Fruit fly (Drosophila melanogaster) whole organism, pupa: ENCODE measurements around the gene CG5056.

ENCODE experiments used
- CG10348 ChIP-seq: fragments of 200-800 bp; sonication (Bioruptor generic); IDR thresholded peaks from 2 replicates; pipeline ENCODE4 v1.3.6; 2022; ENCODE audit warnings: missing biosample characterization, missing genetic modification characterization
- CG12605 ChIP-seq: fragments of 200-800 bp; sonication (Bioruptor generic); IDR thresholded peaks from 2 replicates; pipeline ENCODE4 v1.3.6; 2022; ENCODE audit warnings: missing biosample characterization, missing genetic modification characterization
- CG13204 ChIP-seq: fragments of 200-800 bp; sonication (Bioruptor generic); optimal IDR thresholded peaks from 2 replicates; lab custom pipeline; 2018; ENCODE audit warnings: missing biosample characterization, mild to moderate bottlenecking, missing genetic modification characterization, moderate library complexity
- CG14655 ChIP-seq: fragments of 200-800 bp; sonication (Bioruptor generic); optimal IDR thresholded peaks from 3 replicates; lab custom pipeline; 2017; ENCODE audit warnings: mild to moderate bottlenecking, missing biosample characterization, missing genetic modification reagents, missing genetic modification characterization
- CG15710 ChIP-seq: fragments of 200-800 bp; sonication (Bioruptor generic); optimal IDR thresholded peaks from 2 replicates; lab custom pipeline; 2018; ENCODE audit warnings: missing biosample characterization, mild to moderate bottlenecking, missing genetic modification characterization, moderate library complexity
- CG17806 ChIP-seq: fragments of 200-800 bp; sonication (Bioruptor generic); optimal IDR thresholded peaks from 2 replicates; lab custom pipeline; 2018; ENCODE audit warnings: missing biosample characterization, mild to moderate bottlenecking, missing genetic modification characterization, moderate library complexity
- CG32121 ChIP-seq: fragments of 200-800 bp; sonication (Bioruptor generic); IDR thresholded peaks from 2 replicates; pipeline ENCODE4 v1.3.6; 2022; ENCODE audit warnings: missing biosample characterization, missing genetic modification characterization
- CG34367 ChIP-seq: fragments of 200-800 bp; sonication (Bioruptor generic); optimal IDR thresholded peaks from 2 replicates; lab custom pipeline; 2018; ENCODE audit warnings: missing biosample characterization, mild to moderate bottlenecking, missing genetic modification characterization
- CG4496 ChIP-seq: fragments of 200-800 bp; sonication (Bioruptor generic); IDR thresholded peaks from 3 replicates; pipeline ENCODE4 v1.3.6; 2022; ENCODE audit warnings: missing biosample characterization, missing genetic modification characterization
- CG8159 ChIP-seq: fragments of 200-800 bp; sonication (Bioruptor generic); optimal IDR thresholded peaks from 3 replicates; lab custom pipeline; 2018; ENCODE audit warnings: missing biosample characterization, mild to moderate bottlenecking, missing genetic modification characterization, moderate library complexity
- CG8301 ChIP-seq: fragments of 200-800 bp; sonication (Bioruptor generic); optimal IDR thresholded peaks from 2 replicates; lab custom pipeline; 2018; ENCODE audit warnings: missing biosample characterization, mild to moderate bottlenecking, missing genetic modification characterization
- CG9948 ChIP-seq: fragments of 200-800 bp; sonication (Bioruptor generic); optimal IDR thresholded peaks from 2 replicates; lab custom pipeline; 2018; ENCODE audit warnings: missing biosample characterization, mild to moderate bottlenecking, missing genetic modification characterization, moderate library complexity
- D1 ChIP-seq: fragments of 200-800 bp; sonication (Bioruptor generic); optimal IDR thresholded peaks from 2 replicates; lab custom pipeline; 2018; ENCODE audit warnings: missing biosample characterization, mild to moderate bottlenecking, missing genetic modification characterization, moderate library complexity
- EcR ChIP-seq: fragments of 200-800 bp; sonication (Bioruptor generic); optimal IDR thresholded peaks from 3 replicates; lab custom pipeline; 2019; ENCODE audit warnings: missing biosample characterization, missing genetic modification characterization, mild to moderate bottlenecking, moderate library complexity, missing genetic modification reagents
- Ets98B ChIP-seq: fragments of 200-800 bp; sonication (Bioruptor generic); IDR thresholded peaks from 2 replicates; pipeline ENCODE4 v1.3.6; 2022; ENCODE audit warnings: missing biosample characterization, missing genetic modification characterization
- Pif1A ChIP-seq: fragments of 200-800 bp; sonication (Bioruptor generic); optimal IDR thresholded peaks from 3 replicates; lab custom pipeline; 2016; ENCODE audit warnings: missing biosample characterization, missing genetic modification characterization
- Pif1B ChIP-seq: fragments of 200-800 bp; sonication (Bioruptor generic); optimal IDR thresholded peaks from 3 replicates; lab custom pipeline; 2016; ENCODE audit warnings: missing biosample characterization, missing genetic modification characterization
- Snoo ChIP-seq: fragments of 200-800 bp; sonication (Bioruptor generic); optimal IDR thresholded peaks from 3 replicates; lab custom pipeline; 2017; ENCODE audit warnings: missing biosample characterization, mild to moderate bottlenecking, missing genetic modification characterization, inconsistent platforms
- fd96Ca ChIP-seq: fragments of 200-800 bp; sonication (Bioruptor generic); IDR thresholded peaks from 3 replicates; pipeline ENCODE4 v1.3.6; 2022; ENCODE audit warnings: missing biosample characterization, missing genetic modification characterization
- gl ChIP-seq: fragments of 200-800 bp; sonication (Bioruptor generic); optimal IDR thresholded peaks from 2 replicates; lab custom pipeline; 2018; ENCODE audit warnings: missing biosample characterization, mild to moderate bottlenecking, missing genetic modification characterization
- rn ChIP-seq: fragments of 200-800 bp; sonication (Bioruptor generic); IDR thresholded peaks from 2 replicates; pipeline ENCODE4 v1.3.6; 2022; ENCODE audit warnings: missing biosample characterization, missing genetic modification characterization

Gene CG5056

DNA sequence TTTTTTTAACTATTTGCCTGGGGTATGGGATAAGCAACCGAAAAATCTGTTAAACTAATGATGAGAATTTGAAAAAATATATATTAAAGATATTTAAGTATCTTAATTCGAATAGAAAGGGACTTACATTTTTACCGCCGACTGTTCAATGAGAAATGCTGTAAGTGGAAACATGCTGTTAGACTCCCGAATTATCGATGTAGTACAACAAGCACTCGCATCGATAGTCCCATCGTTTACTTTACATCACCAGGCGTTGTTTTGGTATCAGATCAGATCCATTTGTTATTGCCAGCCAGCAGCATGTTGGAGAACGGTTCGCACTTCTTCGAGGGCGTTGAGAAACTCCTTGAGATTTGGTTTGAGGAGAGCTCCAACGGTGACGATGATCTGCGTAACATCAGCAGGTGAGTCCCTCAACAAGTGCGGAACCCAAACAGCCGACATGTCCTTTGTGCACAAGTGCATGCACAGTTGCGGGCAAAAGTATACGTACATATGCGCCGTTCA lies 27.2 kb upstream of the CG5056 start, which contains the start of gene SamDC:
SamDC (plus strand) TSS at position 246 of the 510 bp plus-strand sequence.
- TF ChIP-seq Snoo (tag; lab: Kevin White, UChicago), result peak; percentile 25
- TF ChIP-seq CG32121 (GFP tag; lab: Robert Waterston, UW), result peak; percentile 11; the same call in 1 of the 2 replicates
- TF ChIP-seq Pif1A (GFP tag; lab: Kevin White, UChicago), result peak; percentile 19
- TF ChIP-seq CG12605 (GFP tag; lab: Robert Waterston, UW), result 0 out of 2 replicates have a peak, but pooled peaks have one; percentile 23
- peak; percentile 36 for TF ChIP-seq CG15710
- peak; percentile 3 for TF ChIP-seq CG9948 (tag; lab: Kevin White, UChicago)
- TF ChIP-seq fd96Ca (GFP tag; lab: Robert Waterston, UW), result no peak
- TF ChIP-seq CG8159 (tag; lab: Kevin White, UChicago), result peak; percentile 39
- peak; percentile 36; the same call in 1 of the 2 replicates for TF ChIP-seq Ets98B (GFP tag; lab: Robert Waterston, UW)
- no peak for TF ChIP-seq CG8301
- TF ChIP-seq CG34367 (tag; lab: Kevin White, UChicago), result no peak

DNA sequence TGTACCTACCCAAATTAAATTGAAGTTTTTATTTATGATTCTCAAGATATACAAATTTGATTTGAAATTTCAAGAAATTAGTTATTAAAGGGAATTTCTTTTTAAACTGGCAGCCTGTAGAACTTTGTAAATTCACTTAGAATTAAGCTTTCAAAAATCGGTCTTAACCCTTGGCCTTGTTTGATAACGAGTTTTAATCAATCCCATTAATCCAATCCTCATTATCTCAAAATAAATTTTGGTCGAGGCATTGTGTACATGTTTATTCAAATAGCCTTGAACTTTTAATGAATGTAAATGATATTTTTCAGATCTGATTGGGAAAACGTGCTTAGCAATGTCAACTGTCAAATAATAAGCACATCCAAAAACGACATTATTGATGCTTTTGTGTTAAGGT lies 26.7 kb upstream of the CG5056 start:
- TF ChIP-seq EcR, result no peak
- TF ChIP-seq CG13204, result no peak
- TF ChIP-seq CG9948 (tag; lab: Kevin White, UChicago), result no peak
- TF ChIP-seq CG12605 (GFP tag; lab: Robert Waterston, UW), result no peak
- TF ChIP-seq D1 (tag; lab: Kevin White, UChicago), result no peak
- no peak for TF ChIP-seq gl
- TF ChIP-seq, all 21 proteins: peak for 0

DNA sequence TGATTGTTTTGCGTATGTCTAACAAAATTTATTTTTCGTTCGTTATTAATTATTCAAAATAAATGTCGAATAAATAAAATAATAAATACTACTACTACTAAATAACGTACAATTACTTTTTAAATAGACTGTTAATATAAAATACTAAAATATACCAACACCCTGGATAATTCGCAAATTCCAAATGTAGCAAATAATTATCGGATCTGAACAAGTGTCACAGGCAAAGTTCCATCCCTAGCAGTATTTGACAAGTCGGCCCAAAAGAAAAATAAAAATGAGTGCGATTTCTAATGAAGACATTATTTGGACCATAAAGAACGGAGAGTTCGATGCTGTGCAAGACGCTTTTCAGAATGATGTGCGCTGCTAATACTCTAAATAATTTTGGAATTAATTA lies 25.1 kb upstream of the CG5056 start, which contains the start of gene CG31715:
CG31715 (plus strand) TSS at position 212 of the 400 bp plus-strand sequence.
- TF ChIP-seq Ets98B (GFP tag; lab: Robert Waterston, UW), result no peak
- TF ChIP-seq Snoo (tag; lab: Kevin White, UChicago), result peak; percentile 13
- peak; percentile 6 for TF ChIP-seq CG15710
- no peak for TF ChIP-seq gl
- peak; percentile 4 for TF ChIP-seq CG9948 (tag; lab: Kevin White, UChicago)
- TF ChIP-seq CG17806, result peak; percentile 7

DNA sequence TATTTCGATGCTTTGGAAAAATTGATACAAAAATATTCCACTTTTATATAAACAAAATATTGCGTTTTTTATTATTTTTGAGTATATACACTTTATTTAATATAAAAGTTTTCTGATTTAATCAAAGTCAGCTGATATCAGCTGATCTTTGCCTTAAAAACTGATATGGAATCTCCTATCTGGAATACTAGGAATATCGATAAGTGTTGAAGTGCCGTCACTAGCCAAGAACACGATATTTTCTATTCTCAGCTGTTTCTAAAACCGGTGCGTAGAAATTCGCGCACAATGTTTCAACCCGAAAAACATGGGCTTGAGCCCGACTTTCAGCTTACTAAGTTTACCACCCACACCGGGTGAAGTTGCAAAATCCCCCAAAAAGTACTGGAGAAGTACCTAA lies 24.0 kb upstream of the CG5056 start, which contains the start of gene Sps2:
Sps2 (plus strand) TSS at position 124 of the 400 bp plus-strand sequence.
- no peak for TF ChIP-seq CG13204
- no peak for TF ChIP-seq Snoo (tag; lab: Kevin White, UChicago)
- TF ChIP-seq CG34367 (tag; lab: Kevin White, UChicago), result no peak

DNA sequence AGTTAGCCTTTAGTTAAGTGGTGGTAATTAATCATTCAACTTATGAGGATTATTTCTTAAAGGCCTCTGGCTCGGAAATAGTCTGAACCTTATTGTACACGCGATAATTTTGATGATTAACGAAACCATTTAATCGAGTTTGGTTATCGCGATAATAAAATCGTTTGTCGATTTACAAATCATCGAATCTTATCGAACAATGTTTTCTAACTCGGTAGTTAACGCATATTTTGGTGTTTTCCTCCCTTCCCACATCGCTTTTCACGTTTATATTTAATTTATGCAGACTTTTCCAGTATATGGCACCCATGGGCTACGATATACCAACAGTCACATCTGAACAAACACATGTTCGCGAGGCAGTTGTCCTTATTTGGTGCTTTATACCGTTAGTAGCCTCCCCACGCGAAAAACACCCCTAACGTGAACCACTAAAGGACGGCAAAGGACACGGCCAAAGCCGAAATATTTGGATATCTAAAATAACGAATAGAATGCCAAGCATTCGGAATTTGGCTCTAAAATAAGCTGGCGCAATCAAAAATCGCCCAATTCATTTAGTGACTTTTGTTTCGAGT lies 22.4 kb upstream of the CG5056 start, which contains the start of gene Frmd5:
Frmd5 (plus strand) TSS at position 414 of the 578 bp plus-strand sequence.
- TF ChIP-seq fd96Ca (GFP tag; lab: Robert Waterston, UW) (no peak), rn (GFP tag; lab: Robert Waterston, UW) (no peak), CG9948 (tag; lab: Kevin White, UChicago) (no peak), CG17806 (no peak), Pif1B (GFP tag; lab: Kevin White, UChicago) (no peak), CG8159 (tag; lab: Kevin White, UChicago) (no peak), CG14655 (no peak), Ets98B (GFP tag; lab: Robert Waterston, UW) (no peak)

DNA sequence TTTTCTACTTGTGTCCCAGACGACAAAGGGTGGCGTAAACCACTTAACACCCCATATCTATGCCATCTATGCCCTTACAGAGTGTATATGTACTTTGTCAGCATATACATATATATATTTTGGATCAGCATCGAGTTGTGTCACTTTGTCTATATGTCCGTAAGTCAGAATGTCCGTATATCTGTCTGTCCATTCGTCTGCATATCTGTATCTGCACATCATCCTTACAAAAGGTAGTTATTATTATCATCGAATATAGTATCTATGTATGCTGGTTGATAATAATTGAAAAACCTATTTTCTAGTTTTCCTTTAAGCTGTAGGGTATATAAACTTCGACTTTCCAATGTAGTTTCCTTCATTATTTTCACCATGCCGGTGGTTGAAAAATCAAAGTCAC lies 15.4 kb upstream of the CG5056 start:
- TF ChIP-seq Pif1A (GFP tag; lab: Kevin White, UChicago) (no peak), Pif1B (GFP tag; lab: Kevin White, UChicago) (no peak), CG9948 (tag; lab: Kevin White, UChicago) (no peak), CG13204 (no peak), Snoo (tag; lab: Kevin White, UChicago) (no peak), D1 (tag; lab: Kevin White, UChicago) (no peak), CG4496 (GFP tag; lab: Robert Waterston, UW) (no peak), CG8301 (no peak), CG10348 (GFP tag; lab: Robert Waterston, UW) (no peak), CG32121 (GFP tag; lab: Robert Waterston, UW) (no peak), EcR (no peak)

DNA sequence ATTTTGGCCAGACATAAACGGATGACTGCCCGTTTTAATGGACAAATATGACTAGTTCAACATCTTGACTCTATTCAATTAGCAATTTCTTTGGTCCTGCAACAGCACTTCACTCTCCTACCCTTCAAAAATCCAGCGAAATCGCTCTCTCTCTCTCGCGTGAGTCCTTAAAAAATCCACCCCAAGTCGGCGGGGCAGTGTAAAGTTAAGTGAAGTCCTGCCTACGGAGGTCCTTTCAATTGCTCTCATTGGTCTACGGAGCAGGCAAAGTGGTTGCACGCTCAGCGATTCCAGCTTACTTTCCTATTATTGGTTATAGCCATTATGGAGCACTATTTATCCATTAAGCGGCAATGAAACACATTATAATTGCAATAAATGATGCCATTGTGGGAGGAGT lies 12.6 kb upstream of the CG5056 start, which contains the start of gene CG34367:
CG34367 (minus strand) TSS at position 35 of the 400 bp plus-strand sequence.
- TF ChIP-seq CG13204, result no peak
- no peak for TF ChIP-seq CG8159 (tag; lab: Kevin White, UChicago)
- TF ChIP-seq Ets98B (GFP tag; lab: Robert Waterston, UW), result no peak
- TF ChIP-seq Snoo (tag; lab: Kevin White, UChicago), result no peak
- TF ChIP-seq CG34367 (tag; lab: Kevin White, UChicago), result no peak
- TF ChIP-seq CG4496 (GFP tag; lab: Robert Waterston, UW), result no peak
- TF ChIP-seq fd96Ca (GFP tag; lab: Robert Waterston, UW), result no peak
- TF ChIP-seq CG9948 (tag; lab: Kevin White, UChicago), result no peak
- no peak for TF ChIP-seq CG8301
- TF ChIP-seq CG32121 (GFP tag; lab: Robert Waterston, UW), result no peak
- TF ChIP-seq gl, result no peak
- TF ChIP-seq CG17806, result no peak
- TF ChIP-seq rn (GFP tag; lab: Robert Waterston, UW), result no peak
- TF ChIP-seq EcR, result no peak
- TF ChIP-seq, all 21 proteins: peak for 0
